Worm (Caenorhabditis elegans) whole organism, L3 larva: ENCODE measurements around the gene K11H12.9.

Experiments used
- R02D3.7 ChIP-seq: fragments of 150-350 bp; optimal IDR thresholded peaks from 2 replicates; lab custom pipeline; 2014; ENCODE audit warnings: missing biosample characterization, missing genetic modification characterization
- ama-1 ChIP-seq: fragments of 150-350 bp; optimal IDR thresholded peaks from 2 replicates; lab custom pipeline; 2018
- ceh-28 ChIP-seq: fragments of 150-350 bp; optimal IDR thresholded peaks from 2 replicates; lab custom pipeline; 2014; ENCODE audit warnings: missing biosample characterization, missing genetic modification reagents, missing genetic modification characterization
- elt-1 ChIP-seq: fragments of 150-350 bp; optimal IDR thresholded peaks from 2 replicates; lab custom pipeline; 2014; ENCODE audit warnings: missing biosample characterization, missing genetic modification characterization
- jun-1 ChIP-seq: fragments of 150-350 bp; optimal IDR thresholded peaks from 2 replicates; lab custom pipeline; 2014; ENCODE audit warnings: missing biosample characterization, missing genetic modification reagents, missing genetic modification characterization
- nhr-237 ChIP-seq: fragments of 150-350 bp; optimal IDR thresholded peaks from 2 replicates; lab custom pipeline; 2014; ENCODE audit warnings: missing biosample characterization, missing genetic modification characterization
- nhr-28 ChIP-seq: fragments of 150-350 bp; optimal IDR thresholded peaks from 2 replicates; lab custom pipeline; 2014; ENCODE audit warnings: missing biosample characterization, missing genetic modification characterization
- pha-4 ChIP-seq: fragments of 150-350 bp; optimal IDR thresholded peaks from 2 replicates; lab custom pipeline; 2014; ENCODE audit warnings: missing biosample characterization, missing genetic modification reagents, missing genetic modification characterization
- pqm-1 ChIP-seq: fragments of 150-350 bp; optimal IDR thresholded peaks from 2 replicates; lab custom pipeline; 2017; ENCODE audit warnings: missing biosample characterization, missing genetic modification characterization, inconsistent platforms
- snpc-4 ChIP-seq: fragments of 150-350 bp; optimal IDR thresholded peaks from 2 replicates; lab custom pipeline; 2014; ENCODE audit warnings: missing biosample characterization, missing genetic modification characterization
- unc-39 ChIP-seq: sonication (generic microtip); optimal IDR thresholded peaks from 4 replicates; lab custom pipeline; 2017; ENCODE audit warnings: missing biosample characterization, missing genetic modification characterization
- unc-62 ChIP-seq: fragments of 150-350 bp; sonication (generic microtip); optimal IDR thresholded peaks from 4 replicates; lab custom pipeline; 2014; ENCODE audit warnings: missing biosample characterization, missing genetic modification reagents, missing genetic modification characterization
- ztf-4 ChIP-seq: fragments of 150-350 bp; optimal IDR thresholded peaks from 2 replicates; lab custom pipeline; 2014; ENCODE audit warnings: missing biosample characterization, missing genetic modification characterization

DNA sequence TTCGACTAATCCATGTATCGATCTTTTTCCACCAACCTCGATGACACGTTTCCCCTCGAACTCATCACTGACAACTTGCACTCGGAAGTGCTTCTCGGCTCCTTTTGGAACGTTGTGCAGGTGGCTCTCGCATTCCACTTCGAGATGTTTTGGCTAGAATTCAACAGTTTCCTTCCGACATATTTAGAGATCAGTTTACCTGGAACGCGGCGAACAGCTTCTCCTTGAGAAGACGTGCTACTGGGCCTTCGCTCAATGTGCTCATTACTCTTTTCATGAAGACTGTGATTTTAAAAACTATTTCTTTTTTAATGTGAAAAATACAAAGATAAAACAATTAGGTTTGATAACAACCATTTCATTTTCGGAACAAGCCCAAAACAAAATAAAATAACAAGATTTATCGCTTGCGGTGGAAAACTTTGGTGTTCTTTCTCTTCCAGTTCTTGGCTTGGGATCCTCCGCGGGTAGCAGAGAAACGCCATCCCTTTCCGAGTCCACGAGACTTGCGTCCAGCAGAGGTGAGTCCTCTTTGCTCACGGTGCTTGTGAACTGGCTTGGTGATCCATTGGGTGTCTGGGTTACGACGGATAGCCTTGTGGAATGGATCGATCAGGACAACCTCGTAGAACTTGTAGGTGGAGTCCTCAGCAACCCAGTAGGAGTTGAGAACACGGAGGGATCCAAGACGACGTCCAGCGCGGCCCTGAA lies 3.8 kb downstream of the K11H12.9 start, which contains the start of gene K11H12.1:
- TF ChIP-seq unc-62 = no peak
- no peak for TF ChIP-seq elt-1 (tag; lab: Kevin White, UChicago)
- no peak for TF ChIP-seq R02D3.7 (tag; lab: Kevin White, UChicago)
- TF ChIP-seq unc-39 (tag; lab: Kevin White, UChicago) = no peak
- TF ChIP-seq pha-4 = no peak
- TF ChIP-seq snpc-4 (tag; lab: Kevin White, UChicago) = no peak
- no peak for TF ChIP-seq ama-1
- no peak for TF ChIP-seq ztf-4 (tag; lab: Kevin White, UChicago)
- TF ChIP-seq nhr-237 (tag; lab: Kevin White, UChicago) = no peak
- no peak for TF ChIP-seq pqm-1 (tag; lab: Kevin White, UChicago)
- no peak for TF ChIP-seq nhr-28 (tag; lab: Kevin White, UChicago)
- no peak for TF ChIP-seq ceh-28 (tag; lab: Kevin White, UChicago)
- TF ChIP-seq jun-1 (tag; lab: Kevin White, UChicago) = no peak
